Worm (Caenorhabditis elegans): ENCODE data around the gene F53F1.6.
A peak's percentile ranks its signal among the peaks of the same experiment; 100 is the strongest.

Gene F53F1.6

ce11 chrV:13406511-13406910, 10.9 kb downstream of the F53F1.6 start, which contains the start of gene F53F1.2:
Gene F53F1.2, plus strand, starts transcription at chrV:13406816.
- TF ChIP-seq zim-3 (tag; optimal IDR thresholded peaks at IDR 0.05) (no peak), hlh-26 (GFP tag; conservative IDR thresholded peaks at IDR 0.05) (no peak), madf-10 (tag; optimal IDR thresholded peaks at IDR 0.05) (no peak), let-526 (GFP tag; IDR thresholded peaks at IDR 0.05) (no peak), ztf-22 (GFP tag; optimal IDR thresholded peaks at IDR 0.05) (no peak), tbx-9 (tag; optimal IDR thresholded peaks at IDR 0.05; ENCODE audit: borderline replicate concordance) (no peak), ceh-27 (GFP tag; optimal IDR thresholded peaks at IDR 0.05) (no peak), ets-4 (GFP tag; optimal IDR thresholded peaks at IDR 0.05) (no peak), snpc-3.4 (tag; optimal IDR thresholded peaks at IDR 0.05) (no peak), mel-28 (tag; optimal IDR thresholded peaks at IDR 0.05; ENCODE audit: borderline replicate concordance) (no peak), die-1 (tag; optimal IDR thresholded peaks at IDR 0.05) (no peak), F22D6.2 (tag; optimal IDR thresholded peaks at IDR 0.05) (no peak), ztf-26 (tag; optimal IDR thresholded peaks at IDR 0.05) (no peak), sptf-2 (GFP tag; optimal IDR thresholded peaks at IDR 0.05) (no peak), ceh-40 (GFP tag; IDR thresholded peaks at IDR 0.05) (no peak), hsf-1 (GFP tag; IDR thresholded peaks at IDR 0.05) (no peak), K12H6.12 (tag; optimal IDR thresholded peaks at IDR 0.05) (no peak), madf-8 (GFP tag; conservative IDR thresholded peaks at IDR 0.05) (no peak), Y95B8A.8 (GFP tag; IDR thresholded peaks at IDR 0.05) (no peak), egrh-3 (GFP tag; IDR thresholded peaks at IDR 0.05) (no peak)

- TF ChIP-seq madf-8 (GFP tag; conservative IDR thresholded peaks at IDR 0.05) (peak; percentile 60), lsl-1 (GFP tag; optimal IDR thresholded peaks at IDR 0.05) (peak; percentile 49), fkh-3 (tag; optimal IDR thresholded peaks at IDR 0.05) (no peak), attf-3 (GFP tag; conservative IDR thresholded peaks at IDR 0.05) (peak; percentile 89), madf-6 (GFP tag; IDR thresholded peaks at IDR 0.05) (peak; percentile 73)
Measured at ce11 chrV:13406032-13406431, 11.4 kb downstream of the F53F1.6 start, which contains the start of gene cutl-1. Gene cutl-1, minus strand, starts transcription at chrV:13406114.

DNA sequence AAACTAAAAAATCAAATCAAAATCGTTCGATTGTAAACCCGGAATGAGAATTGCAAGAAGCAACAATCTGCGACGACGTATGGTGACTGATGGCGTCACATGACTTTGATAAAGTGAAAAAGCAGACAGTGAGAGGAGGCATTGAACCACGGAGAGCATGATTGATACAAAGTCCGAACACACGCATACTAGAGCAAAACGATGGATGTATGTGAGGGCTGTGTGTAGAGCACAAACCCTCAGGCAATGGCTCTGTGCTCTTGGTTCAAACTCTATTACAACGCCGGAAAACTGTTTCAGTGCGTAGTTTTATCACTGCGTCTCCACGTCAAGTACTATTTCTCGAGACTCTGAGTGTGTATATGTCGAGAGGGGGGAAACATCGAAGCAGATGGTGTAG, 14.9 kb downstream of the F53F1.6 start:
- TF ChIP-seq somi-1 (GFP tag; optimal IDR thresholded peaks at IDR 0.05) (peak; percentile 24), athp-1 (tag; optimal IDR thresholded peaks at IDR 0.05) (no peak)

DNA sequence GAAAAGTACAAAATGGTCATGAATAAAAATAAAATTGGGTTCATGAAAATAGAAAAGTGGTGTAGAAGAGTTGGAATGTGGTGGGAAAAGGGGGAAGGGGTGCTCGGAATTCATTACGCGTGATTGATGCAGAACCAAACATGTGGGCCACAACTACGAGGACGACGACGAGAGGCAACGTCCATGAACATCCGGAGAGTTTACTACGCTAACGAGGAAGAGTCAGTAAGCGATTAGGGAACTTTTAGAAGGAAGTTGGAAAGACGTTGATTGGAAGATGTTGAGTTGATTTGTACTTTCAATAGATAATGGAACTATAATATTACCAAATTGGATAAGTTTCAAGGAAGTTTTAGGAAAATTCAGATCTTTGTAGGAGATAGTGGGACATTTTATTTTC, 15.7 kb downstream of the F53F1.6 start:
- TF ChIP-seq repo-1 (tag; optimal IDR thresholded peaks at IDR 0.05) (no peak), snpc-4 (GFP tag; optimal IDR thresholded peaks at IDR 0.05) (no peak), snpc-4 (tag; optimal IDR thresholded peaks at IDR 0.05) (no peak), egrh-3 (GFP tag; IDR thresholded peaks at IDR 0.05) (no peak), madf-6 (GFP tag; IDR thresholded peaks at IDR 0.05) (no peak), B0336.3 (GFP tag; IDR thresholded peaks at IDR 0.05) (no peak), zim-3 (tag; optimal IDR thresholded peaks at IDR 0.05) (no peak), hlh-26 (GFP tag; conservative IDR thresholded peaks at IDR 0.05) (no peak), snpc-1.3 (tag; optimal IDR thresholded peaks at IDR 0.05; ENCODE audit: insufficient read depth) (no peak)

- TF ChIP-seq somi-1 (GFP tag; optimal IDR thresholded peaks at IDR 0.05): peak; percentile 59
- no peak for TF ChIP-seq tlf-1 (GFP tag; optimal IDR thresholded peaks at IDR 0.05)
- TF ChIP-seq ceh-27 (GFP tag; optimal IDR thresholded peaks at IDR 0.05): peak; percentile 80
- 0 out of 2 replicates have a peak, but pooled peaks have one; percentile 16 for TF ChIP-seq rcor-1 (GFP tag; IDR thresholded peaks at IDR 0.05)
- peak; percentile 8 for TF ChIP-seq ceh-79 (tag; optimal IDR thresholded peaks at IDR 0.05)
- peak; percentile 67 for TF ChIP-seq zfh-2 (GFP tag; conservative IDR thresholded peaks at IDR 0.05)
Measured at ce11 chrV:13396426-13396825, 21.0 kb downstream of the F53F1.6 start.
